Fruit fly (Drosophila melanogaster): Measurements from ENCODE around the gene Aladin.

The Aladin gene

dm6 chrX:9247171-9247783 is 25.9 kb upstream of the Aladin start, which contains the start of the genes amx and Dsor1 (continued):
- peak; percentile 71; the same call in 2 of the 3 replicates for TF ChIP-seq CG34422 (GFP tag; IDR thresholded peaks at IDR 0.05)
- no peak for TF ChIP-seq CG13296 (GFP tag; optimal IDR thresholded peaks at IDR 0.05)
- TF ChIP-seq rib (GFP tag; IDR thresholded peaks at IDR 0.05), result 0 out of 2 replicates have a peak, but pooled peaks have one; percentile 41
- TF ChIP-seq Camta (GFP tag; optimal IDR thresholded peaks at IDR 0.05), result no peak
- TF ChIP-seq Dp (GFP tag; optimal IDR thresholded peaks at IDR 0.05), result no peak
- no peak for TF ChIP-seq CG7271 (tag; optimal IDR thresholded peaks at IDR 0.05)
- TF ChIP-seq Med (GFP tag), result peak; percentile 57
- no peak for TF ChIP-seq da (GFP tag; optimal IDR thresholded peaks at IDR 0.05)
- no peak for TF ChIP-seq CG11504 (tag; optimal IDR thresholded peaks at IDR 0.05)
- TF ChIP-seq Ets97D (GFP tag; optimal IDR thresholded peaks at IDR 0.05), result peak; percentile 26
- TF ChIP-seq Elba2 (GFP tag; optimal IDR thresholded peaks at IDR 0.05), result peak; percentile 7
- TF ChIP-seq hkb (optimal IDR thresholded peaks at IDR 0.05), result peak; percentile 60
- no peak for TF ChIP-seq hkb (GFP tag; IDR thresholded peaks at IDR 0.05)
- no peak for TF ChIP-seq cwo (GFP tag; optimal IDR thresholded peaks at IDR 0.05)
- peak; percentile 30 for TF ChIP-seq sqz (GFP tag; optimal IDR thresholded peaks at IDR 0.05)
- no peak for TF ChIP-seq CG12744 (GFP tag; optimal IDR thresholded peaks at IDR 0.05)
- TF ChIP-seq CG9932 (GFP tag; IDR thresholded peaks at IDR 0.05), result no peak
- peak; percentile 50 for TF ChIP-seq trem (tag; optimal IDR thresholded peaks at IDR 0.05)
- no peak for TF ChIP-seq Six4 (GFP tag; optimal IDR thresholded peaks at IDR 0.05)
- peak; percentile 26 for TF ChIP-seq Sry-δ (GFP tag; optimal IDR thresholded peaks at IDR 0.05)
- no peak for TF ChIP-seq Dfd (GFP tag; optimal IDR thresholded peaks at IDR 0.05)
- TF ChIP-seq phol (tag; optimal IDR thresholded peaks at IDR 0.05), result peak; percentile 32
- TF ChIP-seq crp (GFP tag; optimal IDR thresholded peaks at IDR 0.05), result peak in 1 of 2 experiments; percentile 56
- peak; percentile 12 for TF ChIP-seq CG10267 (tag; optimal IDR thresholded peaks at IDR 0.05)
- TF ChIP-seq E2f2 (GFP tag; IDR thresholded peaks at IDR 0.05), result peak; percentile 24; the same call in 1 of the 2 replicates
- no peak for TF ChIP-seq jing (GFP tag; optimal IDR thresholded peaks at IDR 0.05)
- TF ChIP-seq CG7372 (GFP tag; IDR thresholded peaks at IDR 0.05), result no peak
- peak; percentile 87 for TF ChIP-seq gfzf (GFP tag; optimal IDR thresholded peaks at IDR 0.05)
- no peak for TF ChIP-seq Ada2b (GFP tag; IDR thresholded peaks at IDR 0.05)
- no peak for TF ChIP-seq tgo (GFP tag; IDR thresholded peaks at IDR 0.05)
- no peak for TF ChIP-seq CG6765 (GFP tag; optimal IDR thresholded peaks at IDR 0.05)
- TF ChIP-seq HmgZ (tag; optimal IDR thresholded peaks at IDR 0.05), result peak; percentile 9
- TF ChIP-seq sc (optimal IDR thresholded peaks at IDR 0.05), result no peak
- no peak for TF ChIP-seq sc (GFP tag; optimal IDR thresholded peaks at IDR 0.05)
- TF ChIP-seq sug (tag; optimal IDR thresholded peaks at IDR 0.05), result peak; percentile 5
- no peak for TF ChIP-seq Dip3 (GFP tag; optimal IDR thresholded peaks at IDR 0.05)
- TF ChIP-seq Aef1 (GFP tag; IDR thresholded peaks at IDR 0.05), result 0 out of 3 replicates have a peak, but pooled peaks have one; percentile 30
- peak; percentile 53 for TF ChIP-seq CoRest (tag; optimal IDR thresholded peaks at IDR 0.05)
- peak; percentile 37 for TF ChIP-seq CG3995 (GFP tag; optimal IDR thresholded peaks at IDR 0.05)
- no peak for TF ChIP-seq gem (tag; optimal IDR thresholded peaks at IDR 0.05)
- TF ChIP-seq sd (tag; optimal IDR thresholded peaks at IDR 0.05), result peak; percentile 21
- no peak for TF ChIP-seq ato (GFP tag; IDR thresholded peaks at IDR 0.05; ENCODE audit: partially characterized antibody)
- TF ChIP-seq crol (GFP tag; IDR thresholded peaks at IDR 0.05), result peak; percentile 99
- TF ChIP-seq CG32532 (GFP tag; IDR thresholded peaks at IDR 0.05), result no peak
- TF ChIP-seq nerfin-1 (tag; optimal IDR thresholded peaks at IDR 0.05), result peak; percentile 36
- TF ChIP-seq Adf1 (GFP tag; IDR thresholded peaks at IDR 0.05), result peak; percentile 23; the same call in 1 of the 2 replicates
- TF ChIP-seq Pdp1 (GFP tag; optimal IDR thresholded peaks at IDR 0.05), result peak in 1 of 2 experiments; percentile 3
- peak; percentile 31 for TF ChIP-seq CG2116 (GFP tag; optimal IDR thresholded peaks at IDR 0.05)
- peak; percentile 57; the same call in 1 of the 2 replicates for TF ChIP-seq MBD-R2 (GFP tag; IDR thresholded peaks at IDR 0.05)
- no peak for TF ChIP-seq mam (GFP tag; optimal IDR thresholded peaks at IDR 0.05)
- TF ChIP-seq row (GFP tag; IDR thresholded peaks at IDR 0.05), result peak; percentile 72
